Worm (Caenorhabditis elegans) whole organism, young adult: ENCODE measurements around the gene gst-29.

Source experiments
- C06A6.2 ChIP-seq: fragments of 200-800 bp; sonication (Bioruptor generic); conservative IDR thresholded peaks from 2 replicates; pipeline ENCODE4 v1.3.6; 2022; ENCODE audit warnings: missing genetic modification characterization, missing compliant biosample characterization
- C17E4.6 ChIP-seq: fragments of 200-800 bp; sonication (Bioruptor generic); IDR thresholded peaks from 2 replicates; pipeline ENCODE4 v1.3.6; 2022; ENCODE audit warnings: missing genetic modification reagents, missing genetic modification characterization, missing compliant biosample characterization
- F10E7.11 ChIP-seq: sonication (generic microtip); optimal IDR thresholded peaks from 2 replicates; lab custom pipeline; 2017; ENCODE audit warnings: mild to moderate bottlenecking, missing genetic modification characterization, moderate library complexity, missing compliant biosample characterization
- F39B2.1 ChIP-seq: fragments of 200-800 bp; sonication (Bioruptor generic); IDR thresholded peaks from 2 replicates; pipeline ENCODE4 v1.3.6; 2022; ENCODE audit warnings: missing genetic modification reagents, missing genetic modification characterization, missing compliant biosample characterization
- F57A8.1 ChIP-seq: fragments of 200-800 bp; sonication (Bioruptor generic); optimal IDR thresholded peaks from 2 replicates; lab custom pipeline; 2018; ENCODE audit warnings: mild to moderate bottlenecking, missing genetic modification characterization, moderate library complexity, missing compliant biosample characterization
- T26A5.8 ChIP-seq: sonication (generic microtip); optimal IDR thresholded peaks from 2 replicates; lab custom pipeline; 2016; ENCODE audit warnings: missing genetic modification characterization, missing compliant biosample characterization
- Y53F4B.3 ChIP-seq: fragments of 200-800 bp; sonication (Bioruptor generic); IDR thresholded peaks from 2 replicates; pipeline ENCODE4 v1.3.6; 2022; ENCODE audit warnings: missing genetic modification reagents, missing genetic modification characterization, missing compliant biosample characterization
- Y56A3A.18 ChIP-seq: fragments of 200-800 bp; sonication (Bioruptor generic); IDR thresholded peaks from 2 replicates; pipeline ENCODE4 v1.3.6; 2022; ENCODE audit warnings: missing genetic modification reagents, missing genetic modification characterization, missing compliant biosample characterization
- Y79H2A.3 ChIP-seq: fragments of 200-800 bp; sonication (Bioruptor generic); conservative IDR thresholded peaks from 2 replicates; pipeline ENCODE4 v1.3.6; 2022; ENCODE audit warnings: missing genetic modification reagents, missing genetic modification characterization, missing compliant biosample characterization
- ZK185.1 ChIP-seq: sonication (generic microtip); optimal IDR thresholded peaks from 2 replicates; lab custom pipeline; 2016; ENCODE audit warnings: mild to moderate bottlenecking, missing genetic modification characterization, missing compliant biosample characterization; ENCODE audit not compliant: poor library complexity, severe bottlenecking
- aptf-2 ChIP-seq: fragments of 200-800 bp; sonication (Bioruptor generic); conservative IDR thresholded peaks from 2 replicates; pipeline ENCODE4 v1.3.6; 2022; ENCODE audit warnings: missing genetic modification reagents, missing genetic modification characterization, missing compliant biosample characterization
- atf-7 ChIP-seq: sonication (generic microtip); optimal IDR thresholded peaks from 2 replicates; lab custom pipeline; 2017; ENCODE audit warnings: mild to moderate bottlenecking, missing genetic modification characterization, missing compliant biosample characterization
- athp-1 ChIP-seq: sonication (generic microtip); optimal IDR thresholded peaks from 2 replicates; lab custom pipeline; 2017; ENCODE audit warnings: mild to moderate bottlenecking, missing genetic modification characterization, missing compliant biosample characterization
- attf-3 ChIP-seq: fragments of 200-800 bp; sonication (Bioruptor generic); conservative IDR thresholded peaks from 2 replicates; pipeline ENCODE4 v1.3.6; 2022; ENCODE audit warnings: missing genetic modification reagents, missing genetic modification characterization, missing compliant biosample characterization
- attf-6 ChIP-seq: fragments of 200-800 bp; sonication (Bioruptor generic); IDR thresholded peaks from 2 replicates; pipeline ENCODE4 v1.3.6; 2022; ENCODE audit warnings: missing genetic modification reagents, missing genetic modification characterization, missing compliant biosample characterization
- bed-1 ChIP-seq: fragments of 200-800 bp; sonication (Bioruptor generic); IDR thresholded peaks from 2 replicates; pipeline ENCODE4 v1.3.6; 2022; ENCODE audit warnings: missing genetic modification reagents, missing genetic modification characterization, missing compliant biosample characterization
- bed-2 ChIP-seq: fragments of 200-800 bp; sonication (Bioruptor generic); IDR thresholded peaks from 2 replicates; pipeline ENCODE4 v1.3.6; 2022; ENCODE audit warnings: missing genetic modification reagents, missing genetic modification characterization, missing compliant biosample characterization
- ccch-3 ChIP-seq: fragments of 200-800 bp; sonication (Bioruptor generic); optimal IDR thresholded peaks from 2 replicates; lab custom pipeline; 2018; ENCODE audit warnings: mild to moderate bottlenecking, missing genetic modification characterization, missing compliant biosample characterization
- ceh-40 ChIP-seq: fragments of 200-800 bp; sonication (Bioruptor generic); IDR thresholded peaks from 2 replicates; pipeline ENCODE4 v1.3.6; 2022; ENCODE audit warnings: missing genetic modification characterization, missing compliant biosample characterization
- ceh-91 ChIP-seq: fragments of 200-800 bp; sonication (Bioruptor generic); IDR thresholded peaks from 2 replicates; pipeline ENCODE4 v1.3.6; 2022; ENCODE audit warnings: missing genetic modification reagents, missing genetic modification characterization, missing compliant biosample characterization
- chd-7 ChIP-seq: sonication (generic microtip); optimal IDR thresholded peaks from 2 replicates; lab custom pipeline; 2016; ENCODE audit warnings: mild to moderate bottlenecking, missing genetic modification characterization, moderate library complexity, missing compliant biosample characterization
- egl-18 ChIP-seq: fragments of 200-800 bp; sonication (Bioruptor generic); IDR thresholded peaks from 2 replicates; pipeline ENCODE4 v1.3.6; 2022; ENCODE audit warnings: missing genetic modification reagents, missing genetic modification characterization, missing compliant biosample characterization
- egl-44 ChIP-seq: fragments of 200-800 bp; sonication (Bioruptor generic); IDR thresholded peaks from 2 replicates; pipeline ENCODE4 v1.3.6; 2022; ENCODE audit warnings: missing genetic modification reagents, missing genetic modification characterization, missing compliant biosample characterization
- egrh-3 ChIP-seq: fragments of 200-800 bp; sonication (Bioruptor generic); IDR thresholded peaks from 2 replicates; pipeline ENCODE4 v1.3.6; 2022; ENCODE audit warnings: missing genetic modification reagents, missing genetic modification characterization, missing compliant biosample characterization
- gei-17 ChIP-seq: fragments of 200-800 bp; sonication (Bioruptor generic); optimal IDR thresholded peaks from 2 replicates; lab custom pipeline; 2018; ENCODE audit warnings: mild to moderate bottlenecking, missing genetic modification characterization, missing compliant biosample characterization
- hrde-1 ChIP-seq: sonication (generic microtip); optimal IDR thresholded peaks from 2 replicates; lab custom pipeline; 2016; ENCODE audit warnings: missing genetic modification characterization, mild to moderate bottlenecking, missing compliant biosample characterization, moderate library complexity, missing genotype, missing genetic modification reagents, borderline replicate concordance
- lag-1 ChIP-seq: fragments of 200-800 bp; sonication (Bioruptor generic); IDR thresholded peaks from 2 replicates; pipeline ENCODE4 v1.3.6; 2022; ENCODE audit warnings: missing genetic modification reagents, missing genetic modification characterization, missing compliant biosample characterization
- let-607 ChIP-seq, 2 experiments: fragments of 200-800 bp in 1 of 2; sonication (Bioruptor generic) in 1 of 2; sonication (generic microtip) in 1 of 2; optimal IDR thresholded peaks; 2 replicates each; lab custom pipeline; 2016 to 2018; ENCODE audit warnings: mild to moderate bottlenecking in 2 of 2, missing compliant biosample characterization in 2 of 2, missing genetic modification characterization in 2 of 2, moderate library complexity in 2 of 2, missing genotype in 1 of 2
- lin-26 ChIP-seq: fragments of 200-800 bp; sonication (Bioruptor generic); IDR thresholded peaks from 2 replicates; pipeline ENCODE4 v1.3.6; 2022; ENCODE audit warnings: missing genetic modification reagents, missing genetic modification characterization, missing compliant biosample characterization
- lin-35 ChIP-seq, 3 experiments: fragments of 150-350 bp in 2 of 3; sonication (generic microtip) in 1 of 3; optimal IDR thresholded peaks; 2 replicates each; lab custom pipeline; 2014 to 2018; ENCODE audit warnings: missing biosample characterization in 3 of 3, missing genetic modification characterization in 3 of 3, missing genetic modification reagents in 3 of 3
- lsy-27 ChIP-seq: sonication (generic microtip); optimal IDR thresholded peaks from 2 replicates; lab custom pipeline; 2017; ENCODE audit warnings: missing genetic modification characterization, mild to moderate bottlenecking, missing compliant biosample characterization, antibody characterized with exemption, missing genotype, borderline replicate concordance; ENCODE audit not compliant: insufficient read depth
- madf-10 ChIP-seq: sonication (generic microtip); optimal IDR thresholded peaks from 2 replicates; lab custom pipeline; 2016; ENCODE audit warnings: mild to moderate bottlenecking, missing genetic modification characterization, missing compliant biosample characterization
- madf-3 ChIP-seq: fragments of 200-800 bp; sonication (Bioruptor generic); IDR thresholded peaks from 2 replicates; pipeline ENCODE4 v1.3.6; 2022; ENCODE audit warnings: missing genetic modification reagents, missing genetic modification characterization, missing compliant biosample characterization
- madf-8 ChIP-seq: fragments of 200-800 bp; sonication (Bioruptor generic); conservative IDR thresholded peaks from 2 replicates; pipeline ENCODE4 v1.3.6; 2022; ENCODE audit warnings: missing genetic modification reagents, missing genetic modification characterization, missing compliant biosample characterization
- mel-28 ChIP-seq: sonication (generic microtip); optimal IDR thresholded peaks from 2 replicates; lab custom pipeline; 2016; ENCODE audit warnings: borderline replicate concordance, mild to moderate bottlenecking, missing genetic modification characterization, missing compliant biosample characterization
- mes-4 ChIP-seq: sonication (generic microtip); optimal IDR thresholded peaks from 2 replicates; lab custom pipeline; 2016; ENCODE audit warnings: missing genotype, missing genetic modification characterization, missing compliant biosample characterization
- nfya-1 ChIP-seq: sonication (generic microtip); optimal IDR thresholded peaks from 2 replicates; lab custom pipeline; 2017; ENCODE audit warnings: antibody characterized with exemption, missing compliant biosample characterization, missing genetic modification characterization, borderline replicate concordance; ENCODE audit not compliant: insufficient read depth
- nfya-2 ChIP-seq: fragments of 200-800 bp; sonication (Bioruptor generic); IDR thresholded peaks from 2 replicates; pipeline ENCODE4 v1.3.6; 2022; ENCODE audit warnings: missing genetic modification reagents, missing genetic modification characterization, missing compliant biosample characterization
- nfyb-1 ChIP-seq: fragments of 200-800 bp; sonication (Bioruptor generic); IDR thresholded peaks from 2 replicates; pipeline ENCODE4 v1.3.6; 2022; ENCODE audit warnings: missing genetic modification reagents, missing genetic modification characterization, missing compliant biosample characterization
- pbrm-1 ChIP-seq: fragments of 200-800 bp; sonication (Bioruptor generic); IDR thresholded peaks from 2 replicates; pipeline ENCODE4 v1.3.6; 2022; ENCODE audit warnings: missing genetic modification reagents, missing genetic modification characterization, missing compliant biosample characterization
- rec-8 ChIP-seq, 2 experiments: sonication (generic microtip); optimal IDR thresholded peaks; 2 replicates each; lab custom pipeline; 2016; ENCODE audit warnings: mild to moderate bottlenecking in 2 of 2, missing genetic modification characterization in 2 of 2, missing genetic modification reagents in 2 of 2, missing genotype in 2 of 2, missing biosample characterization in 1 of 2, missing compliant biosample characterization in 1 of 2, moderate library complexity in 1 of 2
- rpc-1 ChIP-seq, 2 experiments: fragments of 150-350 bp in 1 of 2; sonication (generic microtip) in 1 of 2; optimal IDR thresholded peaks; 2 replicates each; lab custom pipeline; 2014 to 2018; ENCODE audit warnings: missing biosample characterization in 1 of 2, missing genetic modification characterization in 1 of 2, missing genetic modification reagents in 1 of 2, missing genotype in 1 of 2
- somi-1 ChIP-seq: fragments of 200-800 bp; sonication (Bioruptor generic); optimal IDR thresholded peaks from 2 replicates; lab custom pipeline; 2018; ENCODE audit warnings: mild to moderate bottlenecking, missing genetic modification characterization, missing compliant biosample characterization
- sptf-2 ChIP-seq: fragments of 200-800 bp; sonication (Bioruptor generic); optimal IDR thresholded peaks from 2 replicates; lab custom pipeline; 2018; ENCODE audit warnings: mild to moderate bottlenecking, missing genetic modification characterization, missing compliant biosample characterization
- tbp1 ChIP-seq: fragments of 200-800 bp; sonication (Bioruptor generic); optimal IDR thresholded peaks from 2 replicates; lab custom pipeline; 2018; ENCODE audit warnings: mild to moderate bottlenecking, missing genetic modification characterization, missing compliant biosample characterization
- unc-130 ChIP-seq: sonication (generic microtip); optimal IDR thresholded peaks from 2 replicates; lab custom pipeline; 2016; ENCODE audit warnings: missing genetic modification reagents, missing genetic modification characterization, missing compliant biosample characterization

The gst-29 gene

ce11 chrII:15165681-15166235 lies 3.9 kb downstream of the gst-29 start, which contains the start of gene gst-27 (continued):
- TF ChIP-seq C17E4.6 (GFP tag; lab: Robert Waterston, UW) (peak; percentile 70), gei-17 (GFP tag; lab: Kevin White, UChicago) (peak; percentile 59), somi-1 (GFP tag; lab: Kevin White, UChicago) (peak; percentile 18), Y56A3A.18 (GFP tag; lab: Robert Waterston, UW) (peak; percentile 85), nfya-1 (tag; lab: Kevin White, UChicago) (no peak), bed-1 (GFP tag; lab: Robert Waterston, UW) (0 out of 2 replicates have a peak, but pooled peaks have one; percentile 37), madf-8 (GFP tag; lab: Robert Waterston, UW) (peak; percentile 46), athp-1 (tag; lab: Kevin White, UChicago) (peak; percentile 87), aptf-2 (GFP tag; lab: Robert Waterston, UW) (no peak), T26A5.8 (tag; lab: Kevin White, UChicago) (peak; percentile 22), egrh-3 (GFP tag; lab: Robert Waterston, UW) (peak; percentile 73), tbp1 (peak; percentile 97), egl-44 (GFP tag; lab: Robert Waterston, UW) (peak; percentile 90), egl-18 (GFP tag; lab: Robert Waterston, UW) (no peak), mes-4 (tag; lab: Kevin White, UChicago) (peak; percentile 89), rpc-1 (optimal IDR thresholded peaks at IDR 0.05; lab: Kevin White, UChicago) (peak; percentile 93), rpc-1 (tag; optimal IDR thresholded peaks at IDR 0.05; lab: Kevin White, UChicago) (peak; percentile 96), ZK185.1 (peak; percentile 95), chd-7 (tag; lab: Kevin White, UChicago) (peak; percentile 93), lsy-27 (tag; lab: Kevin White, UChicago) (peak; percentile 41), ccch-3 (peak; percentile 55), atf-7 (tag; lab: Kevin White, UChicago) (peak; percentile 78), ceh-91 (0 out of 2 replicates have a peak, but pooled peaks have one; percentile 21), unc-130 (peak; percentile 61), attf-6 (peak; percentile 61), mel-28 (peak; percentile 79), lin-26 (GFP tag; lab: Robert Waterston, UW) (peak; percentile 97), hrde-1 (tag; lab: Kevin White, UChicago) (peak; percentile 79), nfyb-1 (peak; percentile 83), attf-3 (GFP tag; lab: Robert Waterston, UW) (peak; percentile 60; the same call in 1 of the 2 replicates), madf-10 (peak; percentile 88), ceh-40 (GFP tag; lab: Robert Waterston, UW) (peak; percentile 84), F10E7.11 (tag; lab: Kevin White, UChicago) (peak; percentile 31), bed-2 (GFP tag; lab: Robert Waterston, UW) (0 out of 2 replicates have a peak, but pooled peaks have one; percentile 63), C06A6.2 (GFP tag; lab: Robert Waterston, UW) (0 out of 2 replicates have a peak, but pooled peaks have one; percentile 34), F57A8.1 (GFP tag; lab: Kevin White, UChicago) (no peak), lin-35 (GFP tag; optimal IDR thresholded peaks at IDR 0.05; lab: Kevin White, UChicago) (peak in 1 of 3 experiments; percentile 86), Y79H2A.3 (GFP tag; lab: Robert Waterston, UW) (peak; percentile 80; the same call in 1 of the 2 replicates), madf-3 (GFP tag; lab: Robert Waterston, UW) (peak; percentile 36; the same call in 1 of the 2 replicates), let-607 (tag; optimal IDR thresholded peaks at IDR 0.05; lab: Kevin White, UChicago) (peak; percentile 24 to 56), nfya-2 (no peak), pbrm-1 (GFP tag; lab: Robert Waterston, UW) (peak; percentile 81), lag-1 (GFP tag; lab: Robert Waterston, UW) (no peak), rec-8 (tag; optimal IDR thresholded peaks at IDR 0.05; lab: Kevin White, UChicago) (peak; percentile 70 to 83), F39B2.1 (GFP tag; lab: Robert Waterston, UW) (no peak), sptf-2 (peak; percentile 73), Y53F4B.3 (GFP tag; lab: Robert Waterston, UW) (peak; percentile 56; the same call in 1 of the 2 replicates)
